Worm (Caenorhabditis elegans) whole organism, L4/young adult: ENCODE data around the gene pat-4.
A peak's percentile ranks its signal among the peaks of the same experiment; 100 is the strongest.

Experiments
- W03F9.2 ChIP-seq: fragments of 150-350 bp; optimal IDR thresholded peaks from 2 replicates; lab custom pipeline; 2014; ENCODE audit warnings: missing biosample characterization, missing genetic modification characterization
- dao-5 ChIP-seq: sonication (generic microtip); optimal IDR thresholded peaks from 2 replicates; lab custom pipeline; 2016; ENCODE audit warnings: missing genotype, missing genetic modification characterization, moderate library complexity, missing compliant biosample characterization
- him-1 ChIP-seq: sonication (generic microtip); optimal IDR thresholded peaks from 2 replicates; lab custom pipeline; 2016; ENCODE audit warnings: missing genotype, missing genetic modification reagents, missing genetic modification characterization, missing compliant biosample characterization

Gene pat-4

ce11 chrIII:63584-64316 lies 30.9 kb downstream of the pat-4 start:
- TF ChIP-seq him-1 (tag; lab: Kevin White, UChicago) (no peak), W03F9.2 (tag; lab: Kevin White, UChicago) (no peak), dao-5 (tag; lab: Kevin White, UChicago) (no peak)

DNA sequence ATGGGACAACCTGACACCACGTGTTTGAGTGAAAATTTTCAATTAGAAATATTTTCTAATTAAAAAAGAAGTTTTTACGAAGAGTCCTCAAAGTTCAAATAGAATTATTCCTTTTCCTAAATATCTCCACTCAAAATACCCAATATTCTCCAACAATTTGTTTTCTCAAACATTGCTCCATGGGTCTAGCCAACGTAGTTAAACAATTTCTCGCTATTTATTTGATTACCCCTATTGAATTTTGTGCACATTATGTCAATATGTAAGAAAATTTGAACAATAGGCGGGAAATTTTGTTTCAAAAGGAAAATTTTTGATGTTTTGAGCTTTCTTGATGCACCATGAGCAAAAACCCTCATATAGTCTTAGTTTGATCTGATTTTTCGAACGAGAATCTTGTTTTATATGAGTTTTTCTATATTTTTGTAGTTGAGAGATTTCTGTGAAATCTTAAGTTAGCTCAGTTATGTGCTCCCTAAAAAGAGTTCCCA lies 32.2 kb downstream of the pat-4 start:
- no peak for TF ChIP-seq W03F9.2 (tag; lab: Kevin White, UChicago)
- TF ChIP-seq him-1 (tag; lab: Kevin White, UChicago), result peak; percentile 51

DNA sequence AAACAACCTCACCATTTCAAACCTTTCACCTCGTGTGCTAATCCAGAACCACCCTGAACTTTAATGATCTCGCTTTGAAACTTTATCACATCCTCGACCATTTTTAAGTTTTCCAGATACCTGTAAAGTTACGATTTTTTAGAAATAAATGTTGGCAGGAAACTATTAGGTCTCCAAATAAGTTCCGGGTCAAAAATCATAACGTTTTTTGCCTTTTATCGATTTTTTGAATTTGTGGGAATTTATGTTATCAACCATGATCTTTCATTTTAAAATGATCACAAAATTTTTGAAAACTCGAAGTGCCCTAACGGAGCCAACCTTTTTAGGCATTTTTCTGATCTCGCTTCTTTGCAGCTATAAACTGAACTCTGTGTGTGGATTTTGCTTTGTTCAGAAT lies 33.6 kb downstream of the pat-4 start, which contains the start of gene btb-5:
Gene btb-5 (minus strand): TSS at position 101 of the 400 bp plus-strand sequence.
- TF ChIP-seq W03F9.2 (tag; lab: Kevin White, UChicago) (no peak), him-1 (tag; lab: Kevin White, UChicago) (no peak), dao-5 (tag; lab: Kevin White, UChicago) (no peak)

ce11 chrIII:53696-54095 lies 40.9 kb downstream of the pat-4 start:
- TF ChIP-seq W03F9.2 (tag; lab: Kevin White, UChicago) (no peak), dao-5 (tag; lab: Kevin White, UChicago) (no peak), him-1 (tag; lab: Kevin White, UChicago) (no peak)

DNA sequence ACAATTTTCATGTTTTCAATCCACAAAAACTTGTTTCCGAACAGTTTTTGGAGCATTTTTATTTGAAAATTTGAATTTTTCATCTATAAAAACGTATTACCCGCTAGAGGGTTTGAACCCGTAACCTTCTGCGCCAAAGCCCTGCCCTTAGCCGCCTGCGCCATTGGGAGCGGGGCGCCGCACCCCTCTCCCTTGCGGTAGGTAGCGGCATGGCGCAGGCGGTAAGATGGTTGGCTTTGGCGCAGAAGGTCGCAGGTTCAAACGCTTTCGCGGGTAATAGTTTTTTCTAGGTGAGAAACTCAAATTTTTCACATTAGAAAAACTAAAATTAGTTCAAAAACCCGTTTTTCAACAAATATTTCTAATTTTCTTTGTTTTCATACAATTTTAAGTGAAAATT lies 43.0 kb downstream of the pat-4 start:
- TF ChIP-seq him-1 (tag; lab: Kevin White, UChicago) (no peak), dao-5 (tag; lab: Kevin White, UChicago) (no peak), W03F9.2 (tag; lab: Kevin White, UChicago) (no peak)

DNA sequence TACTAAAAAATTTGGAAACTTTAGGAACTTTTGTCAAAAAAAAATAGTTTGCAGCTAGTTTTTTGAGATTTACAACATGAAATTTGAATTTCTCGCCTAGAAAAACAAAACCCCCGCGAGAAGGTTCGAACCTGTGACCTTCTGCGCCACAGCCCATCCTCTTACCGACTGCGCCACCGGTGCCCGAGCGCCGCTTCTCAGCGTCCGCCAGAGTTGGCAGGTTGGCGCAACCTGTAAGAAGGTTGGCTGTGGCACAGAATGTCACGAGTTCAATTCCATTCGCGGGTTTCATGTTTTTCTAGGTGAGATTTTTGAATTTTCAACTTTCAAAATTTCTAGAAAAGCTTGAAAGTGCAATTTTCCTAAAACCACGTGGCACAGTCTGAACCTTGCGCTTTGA lies 44.2 kb downstream of the pat-4 start:
- TF ChIP-seq dao-5 (tag; lab: Kevin White, UChicago), result no peak
- no peak for TF ChIP-seq W03F9.2 (tag; lab: Kevin White, UChicago)
- no peak for TF ChIP-seq him-1 (tag; lab: Kevin White, UChicago)

DNA sequence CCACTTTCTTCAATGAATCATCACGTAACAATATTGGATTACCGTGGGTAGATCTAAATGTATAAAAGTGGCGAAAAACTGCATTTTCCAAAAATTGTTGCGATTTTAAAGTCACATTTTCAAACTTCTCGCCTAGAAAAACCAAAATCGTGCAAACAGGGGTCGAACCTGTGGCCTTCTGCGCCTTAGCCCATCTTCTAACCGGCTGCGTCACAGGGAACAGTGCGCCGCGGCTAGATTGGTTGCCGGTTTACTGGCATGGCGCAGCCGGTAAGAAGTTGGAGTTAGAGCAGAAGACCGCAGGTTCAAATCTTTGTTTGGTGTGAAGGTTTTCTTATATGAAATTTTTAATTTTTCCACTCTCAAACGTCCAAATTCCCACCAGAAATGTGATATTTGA lies 45.5 kb downstream of the pat-4 start:
- no peak for TF ChIP-seq dao-5 (tag; lab: Kevin White, UChicago)
- TF ChIP-seq him-1 (tag; lab: Kevin White, UChicago), result no peak
- no peak for TF ChIP-seq W03F9.2 (tag; lab: Kevin White, UChicago)

DNA sequence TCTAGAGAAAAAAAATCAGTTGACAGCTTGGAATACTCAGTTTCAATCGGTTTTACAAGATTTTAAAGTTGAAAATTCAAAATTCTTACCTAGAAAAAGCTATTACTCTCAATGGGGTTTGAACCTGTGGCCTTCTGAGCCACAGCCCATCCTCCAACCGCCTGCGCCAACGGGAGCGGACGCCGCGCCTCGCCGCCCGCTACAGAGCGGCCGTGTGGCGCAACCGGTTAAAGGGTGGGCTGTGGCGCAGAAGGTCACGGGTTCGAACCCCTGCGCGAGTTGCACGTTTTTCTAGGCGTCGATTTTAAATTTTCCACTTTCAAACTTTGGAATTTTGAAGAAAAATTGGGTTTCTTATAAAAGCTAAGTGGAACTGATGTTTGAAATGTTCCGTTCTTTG lies 46.3 kb downstream of the pat-4 start:
- no peak for TF ChIP-seq him-1 (tag; lab: Kevin White, UChicago)
- no peak for TF ChIP-seq dao-5 (tag; lab: Kevin White, UChicago)
- no peak for TF ChIP-seq W03F9.2 (tag; lab: Kevin White, UChicago)

DNA sequence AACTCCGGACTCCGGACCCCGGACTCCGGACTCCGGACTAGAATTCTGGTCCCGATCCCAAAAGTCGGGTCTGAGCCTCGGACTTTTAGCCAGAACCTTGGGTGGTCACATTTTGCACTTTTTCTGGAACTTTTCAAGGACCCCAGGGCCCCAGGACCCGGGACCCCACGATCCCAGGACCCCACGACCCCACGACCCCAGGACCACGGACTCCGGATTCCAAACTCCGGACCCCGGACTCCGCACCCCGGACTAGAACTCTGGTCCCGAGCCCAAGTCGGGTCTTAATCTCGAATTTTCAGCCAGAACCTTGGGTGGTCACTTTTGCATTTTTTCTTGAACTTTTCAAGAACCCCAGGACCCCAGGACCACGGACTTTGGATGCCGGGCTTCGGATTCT lies 51.9 kb downstream of the pat-4 start:
- no peak for TF ChIP-seq him-1 (tag; lab: Kevin White, UChicago)
- no peak for TF ChIP-seq W03F9.2 (tag; lab: Kevin White, UChicago)
- no peak for TF ChIP-seq dao-5 (tag; lab: Kevin White, UChicago)

DNA sequence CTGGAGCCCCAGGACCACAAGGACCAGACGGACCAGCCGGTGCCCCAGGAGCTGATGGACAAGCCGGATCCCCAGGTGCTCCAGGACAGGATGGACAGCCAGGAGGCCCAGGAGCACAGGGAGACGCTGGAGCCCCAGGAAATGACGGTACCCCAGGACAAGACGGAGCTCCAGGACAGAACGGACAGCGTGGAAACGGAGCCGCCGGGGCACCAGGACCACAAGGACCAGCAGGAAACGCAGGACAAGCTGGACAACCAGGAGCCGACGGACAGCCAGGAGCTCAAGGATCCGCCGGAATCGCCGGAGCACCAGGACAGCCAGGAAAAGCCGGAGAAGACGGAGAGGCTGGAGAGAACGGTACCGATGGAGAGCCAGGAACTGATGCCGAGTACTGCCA lies 53.1 kb downstream of the pat-4 start:
- no peak for TF ChIP-seq him-1 (tag; lab: Kevin White, UChicago)
- TF ChIP-seq W03F9.2 (tag; lab: Kevin White, UChicago), result no peak
- TF ChIP-seq dao-5 (tag; lab: Kevin White, UChicago), result no peak

DNA sequence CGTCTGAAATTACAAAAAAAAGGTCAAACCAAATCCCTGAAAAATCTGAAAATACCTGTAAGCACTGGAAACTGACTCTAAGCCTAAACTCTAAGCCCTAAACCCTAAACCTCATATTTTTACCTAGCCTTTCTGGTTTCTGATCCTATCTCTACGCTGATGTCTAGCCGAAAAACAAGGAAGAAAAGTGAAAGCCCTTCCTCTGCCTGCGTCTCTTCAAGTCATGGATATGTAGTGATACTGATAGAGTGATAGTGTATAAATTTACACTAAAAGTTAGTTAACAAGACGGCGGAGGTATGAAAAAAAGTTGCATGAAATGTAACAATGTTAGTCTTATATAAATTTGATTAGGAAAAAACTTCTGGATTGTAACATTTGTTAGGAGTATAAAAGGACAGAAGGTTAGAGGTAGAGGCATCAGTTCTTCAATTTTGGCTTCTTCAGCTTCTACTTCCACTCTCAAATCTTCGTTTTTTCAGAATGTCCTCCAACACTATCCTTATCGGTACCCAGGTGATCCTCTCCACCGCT lies 54.0 kb downstream of the pat-4 start, which contains the start of gene col-88:
Gene col-88 (plus strand): TSS at position 484 of the 534 bp plus-strand sequence.
- TF ChIP-seq W03F9.2 (tag; lab: Kevin White, UChicago) (no peak), dao-5 (tag; lab: Kevin White, UChicago) (no peak), him-1 (tag; lab: Kevin White, UChicago) (no peak)

DNA sequence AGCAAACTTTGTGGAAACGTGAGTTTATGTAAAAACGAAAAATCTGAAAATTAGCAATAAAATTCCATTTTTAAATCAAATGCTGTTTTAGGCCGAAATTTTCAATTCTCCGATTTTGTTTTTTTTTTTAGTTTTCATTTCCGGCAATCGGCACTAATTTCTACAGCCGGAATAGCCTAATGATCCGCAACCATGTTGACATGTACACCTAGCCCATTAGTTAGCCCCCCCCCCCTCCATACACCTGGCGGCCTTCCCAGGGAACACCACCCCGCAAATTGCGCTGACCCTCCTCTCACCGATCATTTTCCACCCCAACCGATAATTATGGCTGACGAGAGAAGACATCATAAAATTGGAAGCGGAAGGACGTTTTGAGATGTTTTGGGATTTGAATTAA lies 55.1 kb downstream of the pat-4 start:
- no peak for TF ChIP-seq him-1 (tag; lab: Kevin White, UChicago)
- no peak for TF ChIP-seq W03F9.2 (tag; lab: Kevin White, UChicago)
- no peak for TF ChIP-seq dao-5 (tag; lab: Kevin White, UChicago)
